Worm (Caenorhabditis elegans) whole organism, late embryonic: ENCODE results near the gene F16B12.1.

ENCODE experiments used
- C08G9.2 ChIP-seq: sonication (generic microtip); optimal IDR thresholded peaks from 2 replicates; lab custom pipeline; 2016; ENCODE audit warnings: mild to moderate bottlenecking, missing genetic modification characterization, moderate library complexity, missing compliant biosample characterization
- C38D4.7 ChIP-seq: fragments of 200-800 bp; sonication (Bioruptor generic); optimal IDR thresholded peaks from 2 replicates; lab custom pipeline; 2018; ENCODE audit warnings: mild to moderate bottlenecking, missing genetic modification characterization, moderate library complexity, missing compliant biosample characterization
- ceh-19 ChIP-seq: fragments of 200-800 bp; sonication (Bioruptor generic); optimal IDR thresholded peaks from 2 replicates; lab custom pipeline; 2018; ENCODE audit warnings: mild to moderate bottlenecking, missing genetic modification characterization, missing compliant biosample characterization
- che-1 ChIP-seq: sonication (generic microtip); optimal IDR thresholded peaks from 2 replicates; lab custom pipeline; 2016; ENCODE audit warnings: mild to moderate bottlenecking, missing genetic modification characterization, missing compliant biosample characterization
- dve-1 ChIP-seq: sonication (generic microtip); optimal IDR thresholded peaks from 2 replicates; lab custom pipeline; 2017; ENCODE audit warnings: antibody characterized with exemption, mild to moderate bottlenecking, missing genetic modification characterization, missing compliant biosample characterization
- elt-2 ChIP-seq: sonication (generic microtip); optimal IDR thresholded peaks from 2 replicates; lab custom pipeline; 2016; ENCODE audit warnings: missing genetic modification reagents, missing genetic modification characterization, missing compliant biosample characterization
- gmeb-2 ChIP-seq: sonication (generic microtip); optimal IDR thresholded peaks from 2 replicates; lab custom pipeline; 2016; ENCODE audit warnings: missing genetic modification characterization, inconsistent platforms, missing compliant biosample characterization
- hlh-30 ChIP-seq: sonication (generic microtip); optimal IDR thresholded peaks from 2 replicates; lab custom pipeline; 2017; ENCODE audit warnings: antibody characterized with exemption, missing genetic modification characterization, missing compliant biosample characterization; ENCODE audit not compliant: insufficient read depth
- nhr-11 ChIP-seq: fragments of 150-350 bp; optimal IDR thresholded peaks from 2 replicates; lab custom pipeline; 2014; ENCODE audit warnings: missing biosample characterization, missing genetic modification characterization
- pat-9 ChIP-seq: fragments of 200-800 bp; sonication (Bioruptor generic); optimal IDR thresholded peaks from 2 replicates; lab custom pipeline; 2018; ENCODE audit warnings: mild to moderate bottlenecking, missing genetic modification characterization, moderate library complexity, missing compliant biosample characterization
- ref-2 ChIP-seq: sonication (generic microtip); optimal IDR thresholded peaks from 2 replicates; lab custom pipeline; 2016; ENCODE audit warnings: missing genetic modification characterization, missing compliant biosample characterization
- sox-2 ChIP-seq: fragments of 200-800 bp; sonication (Bioruptor generic); IDR thresholded peaks from 2 replicates; pipeline ENCODE4 v1.3.6; 2022; ENCODE audit warnings: missing genetic modification reagents, missing genetic modification characterization, missing compliant biosample characterization
- tbx-2 ChIP-seq: sonication (generic microtip); optimal IDR thresholded peaks from 2 replicates; lab custom pipeline; 2016; ENCODE audit warnings: missing genetic modification characterization, missing compliant biosample characterization

ce11 chrX:14131476-14131875 lies 46.2 kb downstream of the F16B12.1 start:
- TF ChIP-seq C08G9.2 (tag; lab: Kevin White, UChicago) (no peak), hlh-30 (tag; lab: Kevin White, UChicago) (no peak), elt-2 (tag; lab: Kevin White, UChicago) (no peak), gmeb-2 (tag; lab: Kevin White, UChicago) (no peak), ceh-19 (GFP tag; lab: Kevin White, UChicago) (no peak), ref-2 (tag; lab: Kevin White, UChicago) (no peak), pat-9 (tag; lab: Kevin White, UChicago) (no peak), dve-1 (no peak), che-1 (tag; lab: Kevin White, UChicago) (no peak), nhr-11 (tag; lab: Kevin White, UChicago) (no peak), tbx-2 (tag; lab: Kevin White, UChicago) (no peak), sox-2 (GFP tag; lab: Robert Waterston, UW) (no peak), C38D4.7 (no peak)
